Fruit fly (Drosophila melanogaster): Measurements from ENCODE around the gene ringer.

Gene ringer

DNA sequence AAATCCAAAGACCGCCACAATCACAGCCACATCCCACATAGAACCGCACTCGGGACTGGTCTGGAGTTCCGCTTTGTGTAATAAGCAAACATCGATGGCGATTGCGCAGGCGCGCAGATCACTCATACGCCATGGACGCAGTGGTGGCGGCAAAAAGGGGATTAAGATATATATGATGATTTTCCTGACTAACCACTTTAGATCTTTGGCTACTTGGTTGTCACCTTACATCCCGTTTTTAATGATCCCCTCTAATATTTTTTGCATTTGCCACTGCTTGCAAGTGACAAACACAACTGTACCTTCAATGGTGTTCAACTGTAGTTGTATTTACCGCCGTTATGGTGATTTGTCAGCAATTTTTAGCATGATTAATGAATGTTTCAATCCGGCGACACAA lies 49.3 kb downstream of the ringer start (continued):
- peak in 1 of 2 experiments; percentile 44 for TF ChIP-seq salr (GFP tag; optimal IDR thresholded peaks at IDR 0.05)
- peak; percentile 10 for TF ChIP-seq Hr39 (GFP tag; optimal IDR thresholded peaks at IDR 0.05)
- TF ChIP-seq CG32006 (GFP tag; optimal IDR thresholded peaks at IDR 0.05) = peak; percentile 80
- TF ChIP-seq Eip93F (GFP tag; optimal IDR thresholded peaks at IDR 0.05) = no peak
- TF ChIP-seq OdsH (GFP tag; optimal IDR thresholded peaks at IDR 0.05) = peak; percentile 51
- peak; percentile 29 for TF ChIP-seq net (GFP tag; optimal IDR thresholded peaks at IDR 0.05)
- TF ChIP-seq CG6792 (GFP tag; optimal IDR thresholded peaks at IDR 0.05) = peak; percentile 50
- peak; percentile 38 for TF ChIP-seq Sox14 (GFP tag; optimal IDR thresholded peaks at IDR 0.05)

DNA sequence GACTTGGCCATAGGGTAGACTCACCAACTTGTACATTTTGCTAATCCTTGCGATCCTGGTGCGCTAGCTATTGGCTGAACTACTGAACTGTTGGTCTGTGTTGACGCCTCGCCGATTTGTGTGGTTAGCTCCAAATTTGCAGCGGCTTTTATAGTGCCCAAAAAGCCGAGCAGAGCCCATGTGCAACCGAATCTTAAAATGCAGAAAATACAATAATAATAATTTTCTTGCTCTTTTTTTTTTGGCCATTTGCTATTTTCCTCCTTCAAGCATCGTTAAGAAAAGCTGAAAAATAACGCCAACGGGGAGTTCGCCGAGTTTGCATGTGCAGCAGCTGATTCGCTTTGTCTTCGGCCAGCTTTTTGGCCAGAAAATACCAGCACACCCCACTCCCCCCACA lies 50.8 kb downstream of the ringer start, which contains the start of gene CG13042:
CG13042 (minus strand) TSS at position 101 of the 400 bp plus-strand sequence.
- TF ChIP-seq spab (GFP tag; optimal IDR thresholded peaks at IDR 0.05) (no peak), achi (GFP tag; optimal IDR thresholded peaks at IDR 0.05) (no peak), CG10669 (GFP tag; optimal IDR thresholded peaks at IDR 0.05) (no peak), svp (GFP tag) (no peak)

DNA sequence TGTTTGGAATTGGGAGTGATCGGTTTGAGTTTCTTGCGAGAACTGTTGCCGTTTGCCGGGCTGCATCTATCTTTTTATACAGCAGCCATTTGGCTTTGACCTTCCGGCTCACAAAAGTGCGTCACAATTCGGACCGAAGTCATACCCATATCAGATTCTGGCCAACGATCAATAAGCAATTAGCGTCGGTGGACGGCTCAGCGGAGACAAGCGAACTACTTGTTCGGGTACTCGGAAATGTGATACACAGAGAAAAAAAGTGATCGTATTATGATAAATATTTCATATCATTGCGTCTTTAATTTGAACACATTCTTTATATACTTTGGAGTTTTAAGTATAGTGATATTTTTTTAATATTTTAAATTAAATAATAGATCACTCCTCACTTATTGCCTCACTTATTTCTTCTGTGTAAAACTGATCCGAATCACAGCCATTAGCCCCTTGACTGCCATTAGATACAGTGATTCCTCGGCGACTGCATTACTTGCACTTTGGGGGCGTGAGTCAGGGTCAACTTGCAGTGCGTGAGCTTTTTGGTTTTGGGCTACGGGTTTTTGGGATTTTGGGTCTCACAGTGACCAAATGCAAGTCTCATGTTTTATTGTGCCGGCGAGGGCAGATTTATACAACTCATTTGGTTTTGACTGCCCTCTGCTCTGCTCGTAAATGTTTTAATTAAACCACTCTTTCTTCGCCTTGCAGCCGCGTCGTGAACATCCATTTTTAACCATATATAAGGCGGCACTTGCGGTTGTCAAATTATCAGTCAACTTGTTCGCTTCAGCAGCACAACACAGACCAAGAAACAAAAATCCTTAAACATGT lies 53.2 kb downstream of the ringer start, which contains the start of the genes CG13043 and CG13063:
CG13043 (minus strand) TSS at position 51 of the 831 bp plus-strand sequence.
CG13063 (plus strand) TSS at position 781 of the 831 bp plus-strand sequence.
- TF ChIP-seq Met (GFP tag; optimal IDR thresholded peaks at IDR 0.05) (no peak), Lpt (GFP tag; optimal IDR thresholded peaks at IDR 0.05) (no peak), ss (GFP tag; optimal IDR thresholded peaks at IDR 0.05) (no peak), CG6276 (GFP tag; optimal IDR thresholded peaks at IDR 0.05) (no peak), Smox (GFP tag; optimal IDR thresholded peaks at IDR 0.05) (no peak), svp (GFP tag) (peak; percentile 30), OdsH (GFP tag; optimal IDR thresholded peaks at IDR 0.05) (no peak), CG31627 (GFP tag; optimal IDR thresholded peaks at IDR 0.05) (no peak)

Data from whole organism, prepupa.